Worm (Caenorhabditis elegans): ENCODE measurements around the gene sup-10.

ce11 chrX:17544349-17544936 lies 16.3 kb downstream of the sup-10 start:
- TF ChIP-seq dao-5 (tag; optimal IDR thresholded peaks at IDR 0.05) (no peak), him-1 (tag; optimal IDR thresholded peaks at IDR 0.05) (peak; percentile 91), W03F9.2 (tag; optimal IDR thresholded peaks at IDR 0.05) (peak; percentile 68)

Measured in whole organism, L4/young adult.